Fruit fly (Drosophila melanogaster) whole organism, prepupa: Measurements from ENCODE around the gene stwl.
A peak's percentile ranks its signal among the peaks of the same experiment; 100 is the strongest.

Experiments
- Blimp-1 ChIP-seq: fragments of 200-800 bp; sonication (Bioruptor generic); optimal IDR thresholded peaks from 3 replicates; lab custom pipeline; 2017; ENCODE audit warnings: missing biosample characterization, missing genetic modification characterization, mild to moderate bottlenecking, moderate library complexity, missing genetic modification reagents
- CG10631 ChIP-seq: fragments of 200-800 bp; sonication (Bioruptor generic); optimal IDR thresholded peaks from 2 replicates; lab custom pipeline; 2016; ENCODE audit warnings: missing biosample characterization, missing genetic modification characterization
- CG10669 ChIP-seq: fragments of 200-800 bp; sonication (Bioruptor generic); optimal IDR thresholded peaks from 3 replicates; lab custom pipeline; 2018; ENCODE audit warnings: missing biosample characterization, mild to moderate bottlenecking, missing genetic modification characterization, moderate library complexity
- CG11294 ChIP-seq: fragments of 200-800 bp; sonication (Bioruptor generic); IDR thresholded peaks from 2 replicates; pipeline ENCODE4 v1.3.6; 2022; ENCODE audit warnings: missing biosample characterization, missing genetic modification characterization
- CG11762 ChIP-seq: fragments of 200-800 bp; sonication (Bioruptor generic); optimal IDR thresholded peaks from 3 replicates; lab custom pipeline; 2016; ENCODE audit warnings: missing biosample characterization, missing genetic modification characterization; ENCODE audit not compliant: insufficient read depth
- CG11902 ChIP-seq: fragments of 200-800 bp; sonication (Bioruptor generic); optimal IDR thresholded peaks from 3 replicates; lab custom pipeline; 2016; ENCODE audit warnings: missing biosample characterization, missing genetic modification characterization
- CG15336 ChIP-seq: fragments of 200-800 bp; sonication (Bioruptor generic); IDR thresholded peaks from 2 replicates; pipeline ENCODE4 v1.3.6; 2022; ENCODE audit warnings: missing biosample characterization, missing genetic modification characterization
- CG1621 ChIP-seq: fragments of 200-800 bp; sonication (Bioruptor generic); optimal IDR thresholded peaks from 3 replicates; lab custom pipeline; 2018; ENCODE audit warnings: missing biosample characterization, mild to moderate bottlenecking, missing genetic modification characterization
- CG3032 ChIP-seq: fragments of 200-800 bp; optimal IDR thresholded peaks from 2 replicates; lab custom pipeline; 2019; ENCODE audit warnings: missing biosample characterization, mild to moderate bottlenecking, missing genetic modification characterization, moderate library complexity
- CG31627 ChIP-seq: fragments of 200-800 bp; sonication (Bioruptor generic); optimal IDR thresholded peaks from 3 replicates; lab custom pipeline; 2016; ENCODE audit warnings: missing biosample characterization, missing genetic modification characterization
- CG32006 ChIP-seq: fragments of 200-800 bp; sonication (Bioruptor generic); optimal IDR thresholded peaks from 3 replicates; lab custom pipeline; 2017; ENCODE audit warnings: missing biosample characterization, mild to moderate bottlenecking, missing genetic modification characterization
- CG34406 ChIP-seq: fragments of 200-800 bp; sonication (Bioruptor generic); optimal IDR thresholded peaks from 3 replicates; lab custom pipeline; 2016; ENCODE audit warnings: missing biosample characterization, missing genetic modification characterization
- CG4318 ChIP-seq: fragments of 200-800 bp; sonication (Bioruptor generic); optimal IDR thresholded peaks from 3 replicates; lab custom pipeline; 2017; ENCODE audit warnings: missing biosample characterization, mild to moderate bottlenecking, missing genetic modification characterization
- CG6163 ChIP-seq: fragments of 200-800 bp; sonication (Bioruptor generic); IDR thresholded peaks from 3 replicates; pipeline ENCODE4 v1.3.6; 2022; ENCODE audit warnings: missing biosample characterization, missing genetic modification characterization
- CG6276 ChIP-seq: fragments of 200-800 bp; sonication (Bioruptor generic); optimal IDR thresholded peaks from 2 replicates; lab custom pipeline; 2017; ENCODE audit warnings: missing biosample characterization, mild to moderate bottlenecking, missing genetic modification characterization
- CG6792 ChIP-seq: fragments of 200-800 bp; sonication (Bioruptor generic); optimal IDR thresholded peaks from 3 replicates; lab custom pipeline; 2016; ENCODE audit warnings: missing biosample characterization, missing genetic modification characterization
- CG6808 ChIP-seq: fragments of 200-800 bp; sonication (Bioruptor generic); optimal IDR thresholded peaks from 3 replicates; lab custom pipeline; 2017; ENCODE audit warnings: missing biosample characterization, missing genetic modification characterization, mild to moderate bottlenecking, moderate library complexity, missing genetic modification reagents
- CG8119 ChIP-seq: fragments of 200-800 bp; sonication (Bioruptor generic); IDR thresholded peaks from 3 replicates; pipeline ENCODE4 v1.3.6; 2022; ENCODE audit warnings: missing biosample characterization, missing genetic modification characterization
- CG8319 ChIP-seq: fragments of 200-800 bp; sonication (Bioruptor generic); optimal IDR thresholded peaks from 3 replicates; lab custom pipeline; 2016; ENCODE audit warnings: missing biosample characterization, missing genetic modification characterization
- CG9139 ChIP-seq: fragments of 200-800 bp; sonication (Bioruptor generic); optimal IDR thresholded peaks from 3 replicates; lab custom pipeline; 2017; ENCODE audit warnings: missing biosample characterization, mild to moderate bottlenecking, missing genetic modification characterization
- Eip75B ChIP-seq: fragments of 200-800 bp; sonication (Bioruptor generic); optimal IDR thresholded peaks from 3 replicates; lab custom pipeline; 2016; ENCODE audit warnings: missing biosample characterization, missing genetic modification characterization
- Eip93F ChIP-seq: fragments of 200-800 bp; sonication (Bioruptor generic); optimal IDR thresholded peaks from 2 replicates; lab custom pipeline; 2016; ENCODE audit warnings: missing biosample characterization, mild to moderate bottlenecking, missing genetic modification characterization
- Ets21C ChIP-seq: fragments of 200-800 bp; sonication (Bioruptor generic); optimal IDR thresholded peaks from 3 replicates; lab custom pipeline; 2016; ENCODE audit warnings: missing biosample characterization, missing genetic modification characterization
- Ets96B ChIP-seq: fragments of 200-800 bp; optimal IDR thresholded peaks from 2 replicates; lab custom pipeline; 2019; ENCODE audit warnings: missing biosample characterization, mild to moderate bottlenecking, missing genetic modification characterization, moderate library complexity
- Hr39 ChIP-seq: fragments of 200-800 bp; sonication (Bioruptor generic); optimal IDR thresholded peaks from 2 replicates; lab custom pipeline; 2016; ENCODE audit warnings: missing biosample characterization, missing genetic modification characterization
- Hr4 ChIP-seq: fragments of 200-800 bp; sonication (Bioruptor generic); optimal IDR thresholded peaks from 3 replicates; lab custom pipeline; 2016; ENCODE audit warnings: missing biosample characterization, missing genetic modification characterization
- Lpt ChIP-seq: fragments of 200-800 bp; sonication (Bioruptor generic); optimal IDR thresholded peaks from 3 replicates; lab custom pipeline; 2016; ENCODE audit warnings: missing biosample characterization, missing genetic modification characterization
- Met ChIP-seq: fragments of 200-800 bp; sonication (Bioruptor generic); optimal IDR thresholded peaks from 3 replicates; lab custom pipeline; 2016; ENCODE audit warnings: missing biosample characterization, missing genetic modification characterization
- OdsH ChIP-seq: fragments of 200-800 bp; sonication (Bioruptor generic); optimal IDR thresholded peaks from 3 replicates; lab custom pipeline; 2016; ENCODE audit warnings: missing biosample characterization, missing genetic modification characterization
- Smox ChIP-seq: fragments of 200-800 bp; sonication (Bioruptor generic); optimal IDR thresholded peaks from 3 replicates; lab custom pipeline; 2016; ENCODE audit warnings: missing biosample characterization, missing genetic modification characterization
- Sox102F ChIP-seq: fragments of 200-800 bp; sonication (Bioruptor generic); optimal IDR thresholded peaks from 2 replicates; lab custom pipeline; 2016; ENCODE audit warnings: missing biosample characterization, mild to moderate bottlenecking, missing genetic modification characterization
- Sox14 ChIP-seq: fragments of 200-800 bp; sonication (Bioruptor generic); optimal IDR thresholded peaks from 3 replicates; lab custom pipeline; 2016; ENCODE audit warnings: missing biosample characterization, missing genetic modification characterization
- achi ChIP-seq: fragments of 200-800 bp; sonication (Bioruptor generic); optimal IDR thresholded peaks from 3 replicates; lab custom pipeline; 2016; ENCODE audit warnings: missing biosample characterization, missing genetic modification characterization
- acj6 ChIP-seq: fragments of 200-800 bp; sonication (Bioruptor generic); optimal IDR thresholded peaks from 3 replicates; lab custom pipeline; 2016; ENCODE audit warnings: missing biosample characterization, missing genetic modification characterization
- cyc ChIP-seq: fragments of 200-800 bp; sonication (Bioruptor generic); optimal IDR thresholded peaks from 3 replicates; lab custom pipeline; 2016; ENCODE audit warnings: missing biosample characterization, missing genetic modification characterization
- dac ChIP-seq: fragments of 200-800 bp; sonication (Bioruptor generic); optimal IDR thresholded peaks from 2 replicates; lab custom pipeline; 2017; ENCODE audit warnings: missing biosample characterization, mild to moderate bottlenecking, missing genetic modification characterization
- eg ChIP-seq: fragments of 200-800 bp; sonication (Bioruptor generic); IDR thresholded peaks from 3 replicates; pipeline ENCODE4 v1.3.6; 2022; ENCODE audit warnings: missing biosample characterization, missing genetic modification characterization
- fd59A ChIP-seq: fragments of 200-800 bp; sonication (Bioruptor generic); optimal IDR thresholded peaks from 2 replicates; lab custom pipeline; 2017; ENCODE audit warnings: missing biosample characterization, mild to moderate bottlenecking, missing genetic modification characterization, missing genetic modification reagents
- fd85E ChIP-seq: fragments of 200-800 bp; sonication (Bioruptor generic); optimal IDR thresholded peaks from 3 replicates; lab custom pipeline; 2016; ENCODE audit warnings: missing biosample characterization, missing genetic modification characterization
- fkh ChIP-seq: fragments of 200-800 bp; sonication (Bioruptor generic); optimal IDR thresholded peaks from 3 replicates; lab custom pipeline; 2017; ENCODE audit warnings: missing biosample characterization, mild to moderate bottlenecking, missing genetic modification characterization, moderate library complexity
- lz ChIP-seq: fragments of 200-800 bp; sonication (Bioruptor generic); optimal IDR thresholded peaks from 3 replicates; lab custom pipeline; 2016; ENCODE audit warnings: missing biosample characterization, missing genetic modification characterization
- net ChIP-seq: fragments of 200-800 bp; sonication (Bioruptor generic); optimal IDR thresholded peaks from 3 replicates; lab custom pipeline; 2016; ENCODE audit warnings: missing biosample characterization, missing genetic modification characterization
- spab ChIP-seq: fragments of 200-800 bp; sonication (Bioruptor generic); optimal IDR thresholded peaks from 2 replicates; lab custom pipeline; 2017; ENCODE audit warnings: missing biosample characterization, mild to moderate bottlenecking, missing genetic modification characterization, missing genetic modification reagents
- svp ChIP-seq: fragments of 200-800 bp; sonication (Bioruptor generic); peaks from one replicate; lab custom pipeline; 2016; ENCODE audit warnings: missing biosample characterization, missing genetic modification characterization
- topi ChIP-seq: fragments of 200-800 bp; sonication (Bioruptor generic); optimal IDR thresholded peaks from 3 replicates; lab custom pipeline; 2016; ENCODE audit warnings: missing biosample characterization, missing genetic modification characterization
- vri ChIP-seq: fragments of 200-800 bp; sonication (Bioruptor generic); optimal IDR thresholded peaks from 3 replicates; lab custom pipeline; 2016; ENCODE audit warnings: missing biosample characterization, mild to moderate bottlenecking, missing genetic modification characterization

The stwl gene

dm6 chr3L:14364701-14365100, 45.0 kb downstream of the stwl start (continued):
- TF ChIP-seq lz (peak; percentile 93), OdsH (peak; percentile 96), dac (GFP tag; lab: Kevin White, UChicago) (peak; percentile 25), vri (peak; percentile 96), Met (GFP tag; lab: Kevin White, UChicago) (peak; percentile 96), CG11294 (GFP tag; lab: Robert Waterston, UW) (peak; percentile 54; the same call in 1 of the 2 replicates), fkh (GFP tag; lab: Kevin White, UChicago) (no peak), Sox14 (peak; percentile 95), CG10631 (GFP tag; lab: Kevin White, UChicago) (peak; percentile 95), CG31627 (peak; percentile 95), achi (GFP tag; lab: Kevin White, UChicago) (peak; percentile 94), eg (peak; percentile 81), CG6792 (GFP tag; lab: Kevin White, UChicago) (peak; percentile 93), Smox (GFP tag; lab: Kevin White, UChicago) (peak; percentile 96), Sox102F (GFP tag; lab: Kevin White, UChicago) (peak; percentile 97), Eip93F (GFP tag; lab: Kevin White, UChicago) (peak; percentile 92), CG32006 (peak; percentile 90), CG15336 (GFP tag; lab: Robert Waterston, UW) (peak; percentile 88), CG8119 (GFP tag; lab: Robert Waterston, UW) (peak; percentile 89), Blimp-1 (GFP tag; lab: Kevin White, UChicago) (peak; percentile 64), topi (GFP tag; lab: Kevin White, UChicago) (peak; percentile 91), CG6276 (peak; percentile 57), cyc (GFP tag; lab: Kevin White, UChicago) (peak; percentile 88), spab (GFP tag; lab: Kevin White, UChicago) (peak; percentile 93), CG6808 (peak; percentile 91), Ets96B (peak; percentile 92), Eip75B (GFP tag; lab: Kevin White, UChicago) (peak; percentile 95), svp (GFP tag; lab: Kevin White, UChicago) (peak; percentile 99), CG10669 (GFP tag; lab: Kevin White, UChicago) (peak; percentile 91), net (GFP tag; lab: Kevin White, UChicago) (peak; percentile 94), acj6 (peak; percentile 97)
- TF ChIP-seq, all 60 proteins: peak for 58

dm6 chr3L:14363103-14363751, 46.5 kb downstream of the stwl start:
- TF ChIP-seq Met (GFP tag; lab: Kevin White, UChicago) (peak; percentile 54), Lpt (GFP tag; lab: Kevin White, UChicago) (peak; percentile 18), CG11762 (peak; percentile 53), Ets21C (GFP tag; lab: Kevin White, UChicago) (no peak), CG34406 (GFP tag; lab: Kevin White, UChicago) (peak; percentile 56), CG6276 (peak; percentile 47), CG11294 (GFP tag; lab: Robert Waterston, UW) (no peak; the same call in 1 of the 2 replicates), acj6 (peak; percentile 72), CG3032 (tag; lab: Kevin White, UChicago) (peak; percentile 62), CG8319 (GFP tag; lab: Kevin White, UChicago) (peak; percentile 37), fkh (GFP tag; lab: Kevin White, UChicago) (no peak), CG11902 (GFP tag; lab: Kevin White, UChicago) (peak; percentile 27), fd85E (GFP tag; lab: Kevin White, UChicago) (no peak), CG8119 (GFP tag; lab: Robert Waterston, UW) (peak; percentile 77), cyc (GFP tag; lab: Kevin White, UChicago) (peak; percentile 22), CG6792 (GFP tag; lab: Kevin White, UChicago) (peak; percentile 44), CG10631 (GFP tag; lab: Kevin White, UChicago) (peak; percentile 75), CG1621 (tag; lab: Kevin White, UChicago) (peak; percentile 12), Eip93F (GFP tag; lab: Kevin White, UChicago) (no peak), dac (GFP tag; lab: Kevin White, UChicago) (no peak), CG15336 (GFP tag; lab: Robert Waterston, UW) (peak; percentile 62), Eip75B (GFP tag; lab: Kevin White, UChicago) (peak; percentile 14), Sox14 (peak; percentile 17), Blimp-1 (GFP tag; lab: Kevin White, UChicago) (no peak), fd59A (GFP tag; lab: Kevin White, UChicago) (peak; percentile 47), Smox (GFP tag; lab: Kevin White, UChicago) (peak; percentile 16), Ets96B (peak; percentile 67), Sox102F (GFP tag; lab: Kevin White, UChicago) (peak; percentile 25), topi (GFP tag; lab: Kevin White, UChicago) (peak; percentile 29), Hr4 (GFP tag; lab: Kevin White, UChicago) (peak; percentile 54), CG10669 (GFP tag; lab: Kevin White, UChicago) (peak; percentile 59), Hr39 (GFP tag; lab: Kevin White, UChicago) (peak; percentile 30), CG4318 (peak; percentile 55), CG6163 (GFP tag; lab: Robert Waterston, UW) (peak; percentile 14; the same call in 1 of the 3 replicates), CG9139 (GFP tag; lab: Kevin White, UChicago) (no peak)
